Fruit fly (Drosophila melanogaster): Measurements from ENCODE around the gene CG13362.

DNA sequence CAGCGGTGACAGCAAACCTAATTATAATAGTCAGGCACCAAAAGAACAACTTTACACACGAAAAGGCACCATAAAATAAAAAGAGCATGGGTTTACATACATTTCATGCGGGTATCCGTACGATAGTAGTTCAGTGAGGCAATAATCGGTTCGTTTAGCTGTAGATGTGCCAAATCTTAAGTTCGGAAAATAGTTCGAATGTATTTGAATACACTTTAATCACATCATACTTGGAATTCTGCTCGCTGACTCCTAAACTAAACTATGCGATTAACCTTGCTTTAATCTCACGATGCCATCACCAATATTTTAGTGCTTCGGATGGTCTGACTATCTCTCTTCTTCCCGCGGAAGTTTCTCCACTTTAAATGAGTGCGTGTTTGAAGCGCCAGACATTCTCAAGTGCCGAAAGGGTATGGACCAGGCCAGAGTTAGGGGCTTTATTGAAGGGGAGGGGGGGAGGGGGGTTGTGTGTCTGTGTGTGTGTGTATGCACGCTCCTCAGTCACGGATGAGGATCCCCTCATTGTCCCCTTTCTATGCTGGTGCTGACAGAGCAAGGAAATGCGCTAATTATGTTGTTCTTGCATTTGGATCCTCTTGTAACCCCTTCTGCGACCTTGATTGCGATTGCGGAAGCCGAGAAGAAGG lies 37.7 kb downstream of the CG13362 start:
- TF ChIP-seq spab (GFP tag; optimal IDR thresholded peaks at IDR 0.05) (no peak), CG3032 (tag; optimal IDR thresholded peaks at IDR 0.05) (peak; percentile 22), svp (GFP tag) (peak; percentile 32), Hr39 (GFP tag; optimal IDR thresholded peaks at IDR 0.05) (no peak), Lpt (GFP tag; optimal IDR thresholded peaks at IDR 0.05) (no peak), ss (GFP tag; optimal IDR thresholded peaks at IDR 0.05) (peak in 1 of 2 experiments; percentile 73), CG16779 (tag; optimal IDR thresholded peaks at IDR 0.05) (no peak), Hr4 (GFP tag; optimal IDR thresholded peaks at IDR 0.05) (no peak)
